Worm (Caenorhabditis elegans): ENCODE measurements around the gene srx-23.

The srx-23 gene

ce11 chrV:727484-728351 is 45.6 kb downstream of the srx-23 start, which contains the start of the genes icl-1 and srh-2:
Gene icl-1 (minus strand): TSS chrV:728004.
Gene srh-2 (plus strand): TSS chrV:728301.
- TF ChIP-seq irx-1 (tag; optimal IDR thresholded peaks at IDR 0.05): peak; percentile 14
- no peak for TF ChIP-seq skn-1 (tag; optimal IDR thresholded peaks at IDR 0.05)
- no peak for TF ChIP-seq ceh-90 (tag; optimal IDR thresholded peaks at IDR 0.05)
- TF ChIP-seq ceh-88 (GFP tag; IDR thresholded peaks at IDR 0.05): peak; percentile 67
- peak; percentile 31 to 55 for TF ChIP-seq lsy-2 (tag; optimal IDR thresholded peaks at IDR 0.05)
- TF ChIP-seq nhr-28 (tag; optimal IDR thresholded peaks at IDR 0.05): no peak
- peak; percentile 54 for TF ChIP-seq ceh-63 (GFP tag; optimal IDR thresholded peaks at IDR 0.05)
- TF ChIP-seq fkh-8 (tag; optimal IDR thresholded peaks at IDR 0.05): no peak
- no peak for TF ChIP-seq hlh-4 (tag; optimal IDR thresholded peaks at IDR 0.05)
- TF ChIP-seq mdl-1 (tag; optimal IDR thresholded peaks at IDR 0.05): peak in 1 of 2 experiments; percentile 85
- peak; percentile 23 for TF ChIP-seq fos-1 (tag; optimal IDR thresholded peaks at IDR 0.05)
- TF ChIP-seq jun-1 (tag; optimal IDR thresholded peaks at IDR 0.05): peak; percentile 15
- TF ChIP-seq mab-9 (GFP tag; IDR thresholded peaks at IDR 0.05): 0 out of 2 replicates have a peak, but pooled peaks have one; percentile 13
- no peak for TF ChIP-seq egl-13 (tag; optimal IDR thresholded peaks at IDR 0.05)
- TF ChIP-seq fkh-4 (tag; optimal IDR thresholded peaks at IDR 0.05; ENCODE audit: borderline replicate concordance): no peak
- peak; percentile 88 for TF ChIP-seq rnt-1 (tag; optimal IDR thresholded peaks at IDR 0.05)
- no peak for TF ChIP-seq tlp-1 (tag; optimal IDR thresholded peaks at IDR 0.05)
- TF ChIP-seq aly-2 (tag; optimal IDR thresholded peaks at IDR 0.05): no peak
- TF ChIP-seq lin-14 (GFP tag; optimal IDR thresholded peaks at IDR 0.05): peak; percentile 92
- TF ChIP-seq nhr-47 (tag; optimal IDR thresholded peaks at IDR 0.05): peak; percentile 59
- no peak for TF ChIP-seq sptf-1 (tag; optimal IDR thresholded peaks at IDR 0.05)
- TF ChIP-seq nhr-76 (tag; optimal IDR thresholded peaks at IDR 0.05): no peak
- TF ChIP-seq alr-1 (tag; optimal IDR thresholded peaks at IDR 0.05; ENCODE audit: borderline replicate concordance): no peak
- TF ChIP-seq zip-4 (GFP tag; optimal IDR thresholded peaks at IDR 0.05): peak; percentile 51
- peak; percentile 82 for TF ChIP-seq snu-23 (GFP tag; optimal IDR thresholded peaks at IDR 0.05)
- no peak for TF ChIP-seq grh-1 (GFP tag; IDR thresholded peaks at IDR 0.05)
- peak; percentile 69 for TF ChIP-seq lir-3 (tag; optimal IDR thresholded peaks at IDR 0.05; ENCODE audit: poor library complexity)
- TF ChIP-seq unc-30 (tag; optimal IDR thresholded peaks at IDR 0.05): no peak
- no peak for TF ChIP-seq egl-27 (tag; optimal IDR thresholded peaks at IDR 0.05)
- TF ChIP-seq hpl-2 (GFP tag; optimal IDR thresholded peaks at IDR 0.05): no peak
- TF ChIP-seq nhr-71 (tag; optimal IDR thresholded peaks at IDR 0.05): peak; percentile 95
- TF ChIP-seq sup-37 (GFP tag; optimal IDR thresholded peaks at IDR 0.05): peak; percentile 59
- peak; percentile 89 for TF ChIP-seq ama-1 (optimal IDR thresholded peaks at IDR 0.05)
- peak; percentile 52 for TF ChIP-seq vab-15 (tag; optimal IDR thresholded peaks at IDR 0.05)
- no peak for TF ChIP-seq nhr-11 (tag; optimal IDR thresholded peaks at IDR 0.05)
- peak; percentile 93 for TF ChIP-seq nhr-19 (GFP tag; conservative IDR thresholded peaks at IDR 0.05)
- TF ChIP-seq blmp-1 (tag; optimal IDR thresholded peaks at IDR 0.05): peak; percentile 17
- peak; percentile 76 for TF ChIP-seq nhr-90 (tag; optimal IDR thresholded peaks at IDR 0.05; ENCODE audit: poor library complexity)
- TF ChIP-seq nhr-84 (tag; optimal IDR thresholded peaks at IDR 0.05): no peak
- no peak for TF ChIP-seq snpc-4 (tag; optimal IDR thresholded peaks at IDR 0.05)
- TF ChIP-seq isw-1 (GFP tag; IDR thresholded peaks at IDR 0.05): no peak
- no peak for TF ChIP-seq ceh-8 (GFP tag; optimal IDR thresholded peaks at IDR 0.05)
- TF ChIP-seq lin-15B (tag; optimal IDR thresholded peaks at IDR 0.05): no peak
- TF ChIP-seq efl-3 (GFP tag; optimal IDR thresholded peaks at IDR 0.05): no peak
- TF ChIP-seq F16B12.6 (tag; optimal IDR thresholded peaks at IDR 0.05): no peak
- peak; percentile 68 for TF ChIP-seq swsn-7 (tag; optimal IDR thresholded peaks at IDR 0.05)
- peak; percentile 41 for TF ChIP-seq pag-3 (tag; optimal IDR thresholded peaks at IDR 0.05; ENCODE audit: borderline replicate concordance, insufficient read depth)
- TF ChIP-seq fkh-10 (GFP tag; optimal IDR thresholded peaks at IDR 0.05): no peak
- peak; percentile 85 for TF ChIP-seq nhr-20 (tag; optimal IDR thresholded peaks at IDR 0.05)
- no peak for TF ChIP-seq mef-2 (tag; optimal IDR thresholded peaks at IDR 0.05)
- TF ChIP-seq lin-39 (tag; optimal IDR thresholded peaks at IDR 0.05): peak; percentile 46
